Fruit fly (Drosophila melanogaster): ENCODE data around the gene CG6144.
A peak's percentile ranks its signal among the peaks of the same experiment; 100 is the strongest.

The CG6144 gene

DNA sequence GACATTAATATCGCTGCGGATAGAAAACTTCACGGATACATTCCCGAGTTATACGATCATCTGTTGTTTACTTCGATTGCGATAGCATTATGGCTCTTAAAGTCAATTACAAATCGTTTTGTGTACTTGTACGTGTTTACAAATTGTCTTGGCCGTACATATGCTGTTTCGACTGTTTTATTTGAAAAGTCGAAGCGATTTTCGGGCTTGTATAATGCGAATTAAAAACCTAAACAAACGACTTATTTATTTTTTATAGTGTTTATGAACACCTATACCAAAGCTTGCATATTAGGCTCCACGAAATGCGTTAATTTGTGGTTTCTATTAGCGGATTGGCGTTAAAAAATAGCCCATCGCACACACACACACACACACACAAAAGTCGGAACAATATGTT lies 16.2 kb upstream of the CG6144 start (continued):
- no peak for TF ChIP-seq CkIIα-i1 (GFP tag; IDR thresholded peaks at IDR 0.05)
- TF ChIP-seq CG3847 (GFP tag; IDR thresholded peaks at IDR 0.05) = no peak
- TF ChIP-seq fd3F (GFP tag; optimal IDR thresholded peaks at IDR 0.05) = peak; percentile 13
- TF ChIP-seq eve (GFP tag; optimal IDR thresholded peaks at IDR 0.05) = no peak
- TF ChIP-seq gem (tag; optimal IDR thresholded peaks at IDR 0.05) = peak; percentile 8
- peak; percentile 36 for TF ChIP-seq wek (GFP tag; optimal IDR thresholded peaks at IDR 0.05)
- TF ChIP-seq bigmax (GFP tag; optimal IDR thresholded peaks at IDR 0.05) = no peak
- TF ChIP-seq CG4282 (GFP tag; optimal IDR thresholded peaks at IDR 0.05) = no peak
- TF ChIP-seq unpg (GFP tag; optimal IDR thresholded peaks at IDR 0.05) = peak; percentile 23
- TF ChIP-seq Pdp1 (GFP tag; optimal IDR thresholded peaks at IDR 0.05) = peak in 1 of 2 experiments; percentile 14
- no peak for TF ChIP-seq CG13775 (GFP tag; optimal IDR thresholded peaks at IDR 0.05)
- peak; percentile 37 for TF ChIP-seq CG2678 (tag; optimal IDR thresholded peaks at IDR 0.05)
- no peak for TF ChIP-seq CG33213 (GFP tag; optimal IDR thresholded peaks at IDR 0.05)
- no peak for TF ChIP-seq B-H1 (GFP tag; IDR thresholded peaks at IDR 0.05)
- TF ChIP-seq CG13296 (GFP tag; optimal IDR thresholded peaks at IDR 0.05) = peak; percentile 41
- peak; percentile 18 for TF ChIP-seq dmrt99B (tag; optimal IDR thresholded peaks at IDR 0.05)

DNA sequence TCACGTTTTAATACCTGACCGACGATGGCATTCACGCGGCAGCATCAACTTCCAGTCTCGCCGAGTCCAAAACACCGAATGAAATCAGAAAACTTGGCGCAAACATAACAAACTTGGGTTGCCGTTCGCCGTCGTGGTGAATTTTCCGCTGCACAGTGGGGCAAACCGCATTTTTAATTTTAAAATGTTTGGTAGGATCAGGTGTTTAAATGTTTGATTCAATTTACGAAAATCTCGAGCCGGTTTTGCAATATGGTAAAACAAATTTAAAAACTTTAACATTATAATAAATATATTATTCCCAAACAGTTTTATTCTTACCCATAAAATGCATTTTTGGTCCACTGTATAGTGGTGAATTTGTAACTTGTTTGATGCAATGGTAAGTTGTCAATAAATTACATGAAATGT lies 14.2 kb upstream of the CG6144 start, which contains the start of gene RluA-1:
TSS of gene RluA-1 (minus strand) at position 82 of the 411 bp plus-strand sequence.
- TF ChIP-seq CG16813 (GFP tag; IDR thresholded peaks at IDR 0.05; ENCODE audit: partially characterized antibody) (no peak; the same call in none of the 3 replicates), en (GFP tag; optimal IDR thresholded peaks at IDR 0.05) (peak; percentile 89), h (optimal IDR thresholded peaks at IDR 0.05) (no peak), exex (tag; optimal IDR thresholded peaks at IDR 0.05) (peak; percentile 92), pb (GFP tag; optimal IDR thresholded peaks at IDR 0.05) (peak; percentile 71), CG2120 (GFP tag; optimal IDR thresholded peaks at IDR 0.05) (peak; percentile 96), Spps (tag; optimal IDR thresholded peaks at IDR 0.05) (peak; percentile 100), sens-2 (GFP tag; IDR thresholded peaks at IDR 0.05) (peak; percentile 98), repo (GFP tag; optimal IDR thresholded peaks at IDR 0.05) (peak; percentile 75), Sin3A (optimal IDR thresholded peaks at IDR 0.05) (no peak), Hr78 (GFP tag; optimal IDR thresholded peaks at IDR 0.05) (peak in 1 of 2 experiments; percentile 96), CG15269 (tag; optimal IDR thresholded peaks at IDR 0.05) (peak; percentile 100), bbx (GFP tag; IDR thresholded peaks at IDR 0.05; ENCODE audit: partially characterized antibody) (peak; percentile 52; the same call in 1 of the 2 replicates), gem (tag; optimal IDR thresholded peaks at IDR 0.05) (peak; percentile 100), CG1024 (GFP tag; IDR thresholded peaks at IDR 0.05) (peak; percentile 82), mirr (GFP tag; optimal IDR thresholded peaks at IDR 0.05) (peak; percentile 97), D19B (GFP tag; optimal IDR thresholded peaks at IDR 0.05) (peak; percentile 95), CG12659 (GFP tag; optimal IDR thresholded peaks at IDR 0.05) (peak; percentile 100), Atf-2 (GFP tag; optimal IDR thresholded peaks at IDR 0.05) (peak; percentile 95), Fer2 (tag; optimal IDR thresholded peaks at IDR 0.05) (peak; percentile 98), CG2889 (GFP tag; IDR thresholded peaks at IDR 0.05) (peak; percentile 98), Ets65A (GFP tag) (peak; percentile 98), mam (GFP tag; optimal IDR thresholded peaks at IDR 0.05) (peak; percentile 61), CG18599 (GFP tag; optimal IDR thresholded peaks at IDR 0.05) (peak; percentile 99), sqz (GFP tag; optimal IDR thresholded peaks at IDR 0.05) (peak; percentile 99), CG4282 (GFP tag; optimal IDR thresholded peaks at IDR 0.05) (peak; percentile 93), amos (GFP tag; IDR thresholded peaks at IDR 0.05; ENCODE audit: partially characterized antibody) (peak; percentile 50), PHDP (tag; optimal IDR thresholded peaks at IDR 0.05) (peak; percentile 100), CG9932 (GFP tag; IDR thresholded peaks at IDR 0.05) (peak; percentile 90), wek (GFP tag; optimal IDR thresholded peaks at IDR 0.05) (peak; percentile 96), gro (GFP tag; optimal IDR thresholded peaks at IDR 0.05) (peak; percentile 94), Hr3 (GFP tag; optimal IDR thresholded peaks at IDR 0.05) (peak; percentile 99), Side (GFP tag; optimal IDR thresholded peaks at IDR 0.05) (peak; percentile 89), CG8388 (GFP tag; optimal IDR thresholded peaks at IDR 0.05) (peak; percentile 99), CG6854 (GFP tag; optimal IDR thresholded peaks at IDR 0.05) (peak; percentile 98), tin (GFP tag; optimal IDR thresholded peaks at IDR 0.05) (peak; percentile 99), CG15011 (GFP tag; optimal IDR thresholded peaks at IDR 0.05) (peak; percentile 98)

Data from whole organism, embryonic.